Worm (Caenorhabditis elegans) whole organism, L1 larva: ENCODE data around the gene nhr-91.

Experiments used
- C34B4.2 ChIP-seq: sonication (generic microtip); optimal IDR thresholded peaks from 2 replicates; lab custom pipeline; 2017; ENCODE audit warnings: mild to moderate bottlenecking, missing genetic modification characterization, missing compliant biosample characterization
- ceh-82 ChIP-seq, 3 experiments: fragments of 150-350 bp in 1 of 3; sonication (generic microtip) in 2 of 3; optimal IDR thresholded peaks; 2 replicates each; lab custom pipeline; 2014 to 2017; ENCODE audit warnings: missing biosample characterization in 3 of 3, missing genetic modification characterization in 3 of 3
- ceh-88 ChIP-seq: fragments of 200-800 bp; sonication (Bioruptor generic); IDR thresholded peaks from 2 replicates; pipeline ENCODE4 v1.3.6; 2022; ENCODE audit warnings: missing genetic modification characterization, missing compliant biosample characterization
- efl-1 ChIP-seq, 4 experiments: fragments of 150-350 bp; optimal IDR thresholded peaks in 3 of 4; peaks in 1 of 4; 1 replicate in 1 of 4; 2 replicates in 3 of 4; lab custom pipeline; 2014; ENCODE audit warnings: missing biosample characterization in 2 of 4, missing genetic modification characterization in 2 of 4, missing genetic modification reagents in 2 of 4
- egl-27 ChIP-seq, 2 experiments: fragments of 150-350 bp in 1 of 2; sonication (generic microtip); optimal IDR thresholded peaks; 3 replicates each; lab custom pipeline; 2017 to 2018; ENCODE audit warnings: missing biosample characterization in 2 of 2, missing genetic modification characterization in 2 of 2, missing genetic modification reagents in 2 of 2
- lin-39 ChIP-seq: fragments of 150-350 bp; optimal IDR thresholded peaks from 2 replicates; lab custom pipeline; 2014; ENCODE audit warnings: missing biosample characterization, missing genetic modification reagents, missing genetic modification characterization
- nhr-28 ChIP-seq: fragments of 150-350 bp; optimal IDR thresholded peaks from 2 replicates; lab custom pipeline; 2014; ENCODE audit warnings: missing biosample characterization, missing genetic modification characterization
- nhr-76 ChIP-seq: sonication (generic microtip); optimal IDR thresholded peaks from 2 replicates; lab custom pipeline; 2017; ENCODE audit warnings: missing biosample characterization, missing genetic modification characterization
- snpc-4 ChIP-seq: fragments of 150-350 bp; optimal IDR thresholded peaks from 2 replicates; lab custom pipeline; 2014; ENCODE audit warnings: missing biosample characterization, missing genetic modification characterization
- vab-15 ChIP-seq: sonication (generic microtip); optimal IDR thresholded peaks from 2 replicates; lab custom pipeline; 2017; ENCODE audit warnings: missing genotype, mild to moderate bottlenecking, missing genetic modification characterization, missing compliant biosample characterization

DNA sequence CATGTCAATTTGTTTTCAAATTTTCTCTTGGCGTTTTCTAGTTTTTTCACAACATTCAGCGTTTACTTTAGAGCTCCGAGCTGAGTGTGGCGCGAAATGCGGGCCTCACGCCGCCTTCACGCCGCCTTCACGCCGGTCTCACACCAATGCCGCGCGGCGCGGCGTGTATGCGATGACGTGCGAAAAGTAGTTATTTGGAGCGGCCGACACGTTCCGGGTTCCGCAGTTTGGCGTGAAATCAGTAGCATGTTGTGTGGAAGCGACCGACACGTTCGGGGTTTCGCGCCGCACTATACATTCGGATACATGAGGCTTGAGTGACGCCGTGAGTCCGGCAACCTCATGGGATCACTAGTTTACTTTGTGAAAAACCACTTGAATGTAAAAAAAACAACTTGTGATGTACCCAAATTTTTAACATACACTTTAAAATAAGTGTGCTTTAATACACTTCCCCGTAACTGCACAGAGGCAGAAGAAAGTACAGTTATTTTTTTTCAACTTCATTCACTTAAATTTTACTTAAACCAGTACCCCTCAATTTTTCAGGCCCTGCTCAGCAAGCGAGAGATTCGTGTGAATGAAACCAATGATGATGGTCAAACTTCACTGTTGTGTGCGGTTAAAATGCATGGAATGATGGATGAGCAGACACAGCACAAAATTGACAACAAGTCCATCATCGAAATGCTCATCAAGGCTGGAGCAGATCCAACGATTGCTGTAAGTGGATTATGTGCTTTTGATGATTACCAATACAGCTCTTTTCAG is 53.2 kb downstream of the nhr-91 start:
- TF ChIP-seq efl-1 (optimal IDR thresholded peaks at IDR 0.05; lab: Kevin White, UChicago) (no peak), efl-1 (GFP tag; optimal IDR thresholded peaks at IDR 0.05 in 1 of 2; lab: Kevin White, UChicago) (peak in 1 of 2 experiments; percentile 91), nhr-28 (tag; lab: Kevin White, UChicago) (no peak), ceh-82 (tag; optimal IDR thresholded peaks at IDR 0.05; lab: Kevin White, UChicago) (no peak), lin-39 (tag; lab: Kevin White, UChicago) (no peak), vab-15 (tag; lab: Kevin White, UChicago) (no peak), egl-27 (tag; optimal IDR thresholded peaks at IDR 0.05; lab: Kevin White, UChicago) (no peak), snpc-4 (tag; lab: Kevin White, UChicago) (peak; percentile 91), nhr-76 (no peak), C34B4.2 (tag; lab: Kevin White, UChicago) (no peak), ceh-88 (GFP tag; lab: Robert Waterston, UW) (no peak)
